Fruit fly (Drosophila melanogaster): ENCODE results near the gene Seipin.

Gene Seipin

DNA sequence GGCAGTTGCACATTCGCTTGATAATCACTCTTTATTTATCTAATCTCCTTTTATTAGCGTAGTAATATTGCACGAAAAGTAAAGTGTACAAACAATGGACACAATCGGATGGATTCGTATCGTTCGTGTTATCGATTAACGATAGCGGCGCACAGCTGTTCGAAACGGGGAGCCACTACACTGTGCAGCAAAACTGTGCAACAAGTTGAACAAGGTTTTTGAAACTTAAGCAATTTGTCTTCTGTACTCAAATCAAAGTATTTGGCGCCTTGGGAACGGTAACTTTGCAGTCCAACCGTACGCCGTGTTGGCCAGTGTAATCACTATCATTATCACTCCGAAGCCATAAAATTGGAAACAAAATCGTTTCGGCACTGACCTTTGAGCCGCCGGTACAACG is at the start of gene Seipin, which contains the start of gene Tsp3A:
Gene Seipin, plus strand, starts transcription at position 149 of the 400 bp plus-strand sequence.
Gene Tsp3A, minus strand, starts transcription at position 88 of the 400 bp plus-strand sequence.
- no peak for TF ChIP-seq pan (optimal IDR thresholded peaks at IDR 0.05)
- peak; percentile 45 for TF ChIP-seq CG9705 (GFP tag; optimal IDR thresholded peaks at IDR 0.05)
- TF ChIP-seq sage (GFP tag; optimal IDR thresholded peaks at IDR 0.05), result no peak
- peak; percentile 62 for TF ChIP-seq sv (GFP tag; optimal IDR thresholded peaks at IDR 0.05)
- TF ChIP-seq HLH106 (tag; optimal IDR thresholded peaks at IDR 0.05), result peak; percentile 82
- TF ChIP-seq CrebA (GFP tag; optimal IDR thresholded peaks at IDR 0.05; ENCODE audit: borderline replicate concordance), result no peak
- TF ChIP-seq Mio (GFP tag; optimal IDR thresholded peaks at IDR 0.05), result peak; percentile 70
- peak; percentile 89 for TF ChIP-seq fru (GFP tag; optimal IDR thresholded peaks at IDR 0.05)
- no peak for TF ChIP-seq Dif (GFP tag; optimal IDR thresholded peaks at IDR 0.05; ENCODE audit: partially characterized antibody)
- TF ChIP-seq br (GFP tag; optimal IDR thresholded peaks at IDR 0.05), result peak; percentile 85
- peak; percentile 62 for TF ChIP-seq CG32264 (GFP tag; optimal IDR thresholded peaks at IDR 0.05)
- no peak for TF ChIP-seq lola (GFP tag; optimal IDR thresholded peaks at IDR 0.05)
- TF ChIP-seq dl (GFP tag; optimal IDR thresholded peaks at IDR 0.05; ENCODE audit: insufficient read depth in 1 of 2, partially characterized antibody in 2 of 2), result no peak
- TF ChIP-seq Jra (GFP tag; optimal IDR thresholded peaks at IDR 0.05), result no peak
- TF ChIP-seq dmrt93B (GFP tag; optimal IDR thresholded peaks at IDR 0.05), result no peak
- no peak for TF ChIP-seq Myc (optimal IDR thresholded peaks at IDR 0.05)
- TF ChIP-seq ey (GFP tag; optimal IDR thresholded peaks at IDR 0.05), result peak; percentile 86
- TF ChIP-seq Sp1 (GFP tag; optimal IDR thresholded peaks at IDR 0.05), result peak; percentile 81
- peak; percentile 90 for TF ChIP-seq rgr (GFP tag; optimal IDR thresholded peaks at IDR 0.05)
- TF ChIP-seq OdsH (GFP tag; optimal IDR thresholded peaks at IDR 0.05), result peak; percentile 84
- peak; percentile 54 for TF ChIP-seq Rel (GFP tag; optimal IDR thresholded peaks at IDR 0.05)
- peak; percentile 96 for TF ChIP-seq Rel (tag; optimal IDR thresholded peaks at IDR 0.05)
- no peak for TF ChIP-seq usp (GFP tag; optimal IDR thresholded peaks at IDR 0.05)
- TF ChIP-seq foxo (GFP tag; optimal IDR thresholded peaks at IDR 0.05), result peak; percentile 65 to 90
- peak; percentile 90 for TF ChIP-seq h (GFP tag; optimal IDR thresholded peaks at IDR 0.05)
- no peak for TF ChIP-seq Hr78 (GFP tag; optimal IDR thresholded peaks at IDR 0.05)
- peak; percentile 52 for TF ChIP-seq Hr83 (GFP tag; optimal IDR thresholded peaks at IDR 0.05; ENCODE audit: poor library complexity, severe bottlenecking)
- peak; percentile 77 for TF ChIP-seq psq (GFP tag; optimal IDR thresholded peaks at IDR 0.05)

DNA sequence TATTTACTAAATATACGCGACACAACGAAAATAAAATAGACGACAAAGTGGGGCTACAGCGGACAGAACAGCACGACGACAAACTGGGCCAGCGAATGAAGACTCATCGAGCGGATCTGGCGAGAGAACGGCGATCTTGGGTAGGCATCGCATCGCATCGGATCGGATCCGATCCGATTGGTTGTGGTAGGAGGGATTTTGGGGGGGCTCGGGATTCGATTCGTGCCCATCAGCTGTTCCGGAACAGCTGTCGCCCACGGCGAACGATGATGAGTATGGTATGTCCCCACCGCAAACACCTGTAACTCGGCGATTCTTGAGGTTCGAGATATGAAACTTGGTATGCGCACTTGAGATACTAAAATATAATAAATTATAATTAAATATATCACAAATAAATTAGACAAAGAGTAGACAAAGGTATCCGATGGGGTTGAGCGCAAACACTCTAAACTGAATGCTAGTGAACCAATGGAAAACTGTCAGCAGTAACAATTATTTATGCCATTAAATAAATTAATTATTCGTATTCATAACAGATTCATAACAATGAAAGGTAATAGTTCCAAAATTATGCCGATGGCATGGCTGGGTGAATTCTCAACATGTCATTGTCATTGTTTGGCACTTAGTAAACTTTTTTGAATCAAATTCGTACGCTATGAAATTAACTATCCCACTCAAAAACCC is 39.1 kb upstream of the Seipin start, which contains the start of the genes Vha36-3 and AANATL7:
Gene Vha36-3, minus strand, starts transcription at position 242 of the 690 bp plus-strand sequence.
Gene AANATL7, plus strand, starts transcription at position 640 of the 690 bp plus-strand sequence.
- TF ChIP-seq N (GFP tag; optimal IDR thresholded peaks at IDR 0.05) (no peak), woc (GFP tag; optimal IDR thresholded peaks at IDR 0.05) (no peak), OdsH (GFP tag; optimal IDR thresholded peaks at IDR 0.05) (no peak), sage (GFP tag; optimal IDR thresholded peaks at IDR 0.05) (no peak), rgr (GFP tag; optimal IDR thresholded peaks at IDR 0.05) (no peak), foxo (GFP tag; optimal IDR thresholded peaks at IDR 0.05) (no peak), psq (GFP tag; optimal IDR thresholded peaks at IDR 0.05) (no peak), dl (GFP tag; optimal IDR thresholded peaks at IDR 0.05; ENCODE audit: insufficient read depth in 1 of 2, partially characterized antibody in 2 of 2) (no peak)

DNA sequence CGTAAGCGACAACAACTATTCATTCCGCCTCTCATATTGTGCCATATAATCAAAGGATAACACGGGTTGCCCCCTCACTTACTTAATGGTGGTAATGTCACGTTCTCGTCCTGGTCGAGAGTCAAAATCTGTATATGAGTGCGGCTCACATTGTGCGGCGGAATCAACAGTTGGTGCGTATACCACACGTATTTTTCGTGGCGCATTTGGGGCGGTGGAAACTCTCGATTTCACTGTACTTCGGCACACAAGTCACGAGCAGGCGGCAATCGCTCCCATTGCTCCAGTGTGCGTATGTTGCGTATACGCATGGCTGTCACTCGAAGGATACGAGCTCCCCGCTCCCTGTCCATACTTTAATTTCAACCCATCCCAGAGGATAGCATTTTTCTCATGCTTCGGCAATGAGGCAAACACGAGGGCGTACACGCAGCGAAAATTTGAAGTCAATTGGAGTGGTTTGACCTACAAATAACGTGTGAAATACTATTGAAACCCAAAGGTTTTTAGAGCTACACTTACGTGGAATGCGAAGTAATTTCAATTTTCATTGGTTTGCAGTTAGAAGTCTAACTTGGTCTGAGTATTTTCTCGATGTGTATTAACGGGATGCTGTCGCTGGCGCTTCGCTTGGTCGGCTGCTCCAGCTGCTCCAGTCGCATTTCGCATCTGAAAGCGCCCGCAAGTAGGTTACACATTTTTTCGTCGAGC is 37.7 kb upstream of the Seipin start:
- TF ChIP-seq Hnf4 (GFP tag; optimal IDR thresholded peaks at IDR 0.05), result no peak
- peak; percentile 2 for TF ChIP-seq psq (GFP tag; optimal IDR thresholded peaks at IDR 0.05)
- TF ChIP-seq foxo (GFP tag; optimal IDR thresholded peaks at IDR 0.05), result peak in 1 of 2 experiments; percentile 44
- peak; percentile 38 for TF ChIP-seq h (GFP tag; optimal IDR thresholded peaks at IDR 0.05)
- peak; percentile 58 for TF ChIP-seq sv (GFP tag; optimal IDR thresholded peaks at IDR 0.05)
- TF ChIP-seq OdsH (GFP tag; optimal IDR thresholded peaks at IDR 0.05), result peak; percentile 10
- TF ChIP-seq rgr (GFP tag; optimal IDR thresholded peaks at IDR 0.05), result peak; percentile 19
- peak; percentile 36 for TF ChIP-seq fru (GFP tag; optimal IDR thresholded peaks at IDR 0.05)
- TF ChIP-seq N (GFP tag; optimal IDR thresholded peaks at IDR 0.05), result no peak
- TF ChIP-seq usp (GFP tag; optimal IDR thresholded peaks at IDR 0.05), result no peak
- peak; percentile 27 for TF ChIP-seq ey (GFP tag; optimal IDR thresholded peaks at IDR 0.05)
